Worm (Caenorhabditis elegans): ENCODE results near the gene BE10.5.
A peak's percentile ranks its signal among the peaks of the same experiment; 100 is the strongest.

BE10.5 gene

DNA sequence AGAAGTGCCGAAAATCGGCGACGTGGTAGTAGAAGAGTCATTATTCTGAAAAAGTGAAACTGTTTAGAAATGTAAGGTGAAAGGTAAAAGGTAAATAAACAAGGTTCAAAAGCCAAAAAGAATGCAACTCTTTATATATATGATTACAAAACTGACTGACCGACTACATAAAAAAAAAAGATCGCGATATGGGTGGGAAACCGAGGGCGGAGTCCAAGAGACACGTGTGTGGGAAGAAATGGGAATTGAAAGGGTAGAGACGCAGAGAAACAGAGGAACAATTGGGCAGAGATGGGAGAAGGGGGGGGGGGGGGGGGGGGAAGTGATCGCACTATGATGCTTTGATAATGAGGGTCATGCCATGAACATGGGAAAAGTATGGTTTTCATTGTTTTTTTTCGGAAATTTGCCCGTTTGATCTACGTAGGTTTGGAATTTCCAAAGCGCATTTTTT lies 32.3 kb upstream of the BE10.5 start, which contains the start of gene Y37D8A.4:
Gene Y37D8A.4, minus strand, starts transcription at position 51 of the 454 bp plus-strand sequence.
- peak; percentile 0 for TF ChIP-seq T23F11.4 (GFP tag; optimal IDR thresholded peaks at IDR 0.05)
- no peak for TF ChIP-seq sox-4 (tag; optimal IDR thresholded peaks at IDR 0.05)
- no peak for TF ChIP-seq pha-2 (tag; optimal IDR thresholded peaks at IDR 0.05)
- no peak for TF ChIP-seq lim-6 (tag; optimal IDR thresholded peaks at IDR 0.05)
- TF ChIP-seq sdc-2 (tag; optimal IDR thresholded peaks at IDR 0.05): no peak
- TF ChIP-seq elt-2 (tag; optimal IDR thresholded peaks at IDR 0.05): peak; percentile 2
- TF ChIP-seq mec-3 (tag; optimal IDR thresholded peaks at IDR 0.05; ENCODE audit: borderline replicate concordance): no peak

DNA sequence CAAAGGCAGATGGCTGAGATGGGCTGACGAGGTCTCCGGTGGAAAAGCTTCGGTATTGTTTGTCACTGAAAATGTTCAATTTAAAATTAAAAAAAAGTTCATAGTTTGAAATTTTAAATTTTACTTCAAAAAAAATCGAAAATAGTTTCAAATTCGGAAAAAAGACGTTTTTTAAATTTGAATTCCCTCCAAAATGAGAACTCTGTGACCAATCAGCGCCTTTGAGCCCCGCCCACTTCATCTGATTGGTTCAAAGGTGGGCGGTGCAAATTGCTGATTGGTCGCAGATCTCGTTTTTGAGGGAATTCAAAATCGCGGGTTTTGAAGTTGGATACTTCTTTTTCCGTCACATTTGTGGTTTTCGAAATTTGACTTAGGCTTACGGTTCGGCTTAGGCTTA lies 31.7 kb upstream of the BE10.5 start:
- TF ChIP-seq nfya-1 (tag; optimal IDR thresholded peaks at IDR 0.05): peak; percentile 93
- TF ChIP-seq sox-2 (GFP tag; IDR thresholded peaks at IDR 0.05): no peak

DNA sequence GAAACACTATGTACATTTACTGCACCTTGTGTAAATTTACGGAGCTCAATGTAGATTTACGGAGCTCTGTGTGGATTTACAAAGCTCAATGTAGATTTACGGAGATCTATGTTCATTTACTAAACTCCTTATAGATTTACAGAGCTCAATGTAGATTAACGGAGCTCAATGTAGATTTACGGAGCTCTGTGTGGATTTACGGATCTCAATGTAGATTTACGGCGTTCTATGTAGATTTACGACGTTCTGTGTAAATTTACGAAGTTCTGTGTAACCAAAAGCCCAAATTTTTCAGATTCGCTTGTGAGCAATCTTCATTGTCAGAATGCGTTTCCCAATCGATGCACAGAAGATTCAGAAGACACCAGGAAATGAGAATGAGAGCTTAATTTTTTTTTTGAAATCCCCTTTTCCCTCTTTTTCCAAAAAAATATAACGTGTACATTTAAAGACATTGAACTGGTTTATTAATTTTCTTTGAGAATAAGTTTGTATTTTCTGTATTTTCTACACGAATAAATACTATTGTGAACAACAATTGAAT lies 30.2 kb upstream of the BE10.5 start:
- peak; percentile 82 for TF ChIP-seq dve-1 (tag; optimal IDR thresholded peaks at IDR 0.05)
- TF ChIP-seq ceh-31 (tag; optimal IDR thresholded peaks at IDR 0.05): no peak
- TF ChIP-seq ceh-45 (GFP tag; IDR thresholded peaks at IDR 0.05): no peak
- TF ChIP-seq nfya-1 (tag; optimal IDR thresholded peaks at IDR 0.05): no peak
- no peak for TF ChIP-seq mec-3 (tag; optimal IDR thresholded peaks at IDR 0.05; ENCODE audit: borderline replicate concordance)
- TF ChIP-seq npax-4 (tag; optimal IDR thresholded peaks at IDR 0.05): no peak

DNA sequence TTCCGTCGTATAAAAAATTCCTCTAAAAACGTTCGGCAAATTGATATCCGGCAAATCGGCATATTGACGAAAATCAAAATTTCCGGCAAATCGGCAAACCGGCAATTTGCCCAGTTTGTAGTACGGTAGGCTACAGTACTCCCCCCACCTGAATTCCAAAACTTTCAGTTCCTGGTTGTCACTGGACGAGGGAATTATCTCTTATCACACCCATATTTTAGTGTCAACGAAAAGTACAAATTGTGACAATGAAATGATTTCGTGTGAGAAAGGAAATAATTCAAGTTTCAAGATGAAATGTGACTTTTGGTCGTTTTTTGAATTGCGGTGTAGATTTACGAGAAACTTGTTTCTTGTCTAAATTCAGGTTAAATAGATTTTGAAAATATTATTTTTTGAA lies 26.5 kb upstream of the BE10.5 start:
- no peak for TF ChIP-seq pha-4 (tag; optimal IDR thresholded peaks at IDR 0.05)
- TF ChIP-seq hlh-8 (tag; optimal IDR thresholded peaks at IDR 0.05): no peak
- TF ChIP-seq ceh-34 (tag; optimal IDR thresholded peaks at IDR 0.05): no peak
- no peak for TF ChIP-seq K02D7.2 (tag; optimal IDR thresholded peaks at IDR 0.05)
- TF ChIP-seq tbx-7 (tag; optimal IDR thresholded peaks at IDR 0.05): no peak
- TF ChIP-seq hlh-15 (tag; optimal IDR thresholded peaks at IDR 0.05): no peak
- no peak for TF ChIP-seq zip-5 (tag; optimal IDR thresholded peaks at IDR 0.05)
- no peak for TF ChIP-seq fax-1 (tag; optimal IDR thresholded peaks at IDR 0.05)
- no peak for TF ChIP-seq F13H6.1 (tag; optimal IDR thresholded peaks at IDR 0.05)
- TF ChIP-seq elt-2 (tag; optimal IDR thresholded peaks at IDR 0.05): no peak
- no peak for TF ChIP-seq fkh-6 (tag; optimal IDR thresholded peaks at IDR 0.05)
- TF ChIP-seq ttx-3 (tag; optimal IDR thresholded peaks at IDR 0.05): no peak
- no peak for TF ChIP-seq dmd-4 (tag; optimal IDR thresholded peaks at IDR 0.05; ENCODE audit: borderline replicate concordance)
- TF ChIP-seq lin-11 (tag; optimal IDR thresholded peaks at IDR 0.05): no peak

DNA sequence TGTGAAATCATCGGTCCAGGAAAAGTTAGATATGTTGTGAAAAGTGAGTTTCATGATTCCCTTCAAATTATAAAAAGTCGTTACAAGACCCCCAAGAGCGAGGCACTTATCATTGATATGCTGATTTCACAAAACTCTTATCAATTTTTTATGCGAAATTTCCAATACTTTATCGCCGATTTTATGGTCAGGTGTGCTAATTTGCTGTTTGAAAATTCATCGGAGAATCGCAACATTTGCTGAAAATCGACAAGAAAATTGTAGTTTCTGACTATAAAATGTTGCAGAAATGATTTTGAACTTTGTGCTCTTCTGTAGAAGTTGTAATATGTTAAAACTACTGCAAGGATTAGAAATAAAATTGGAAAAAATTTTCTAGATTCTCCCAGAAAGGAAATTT lies 25.1 kb upstream of the BE10.5 start:
- TF ChIP-seq ceh-6 (GFP tag; optimal IDR thresholded peaks at IDR 0.05): no peak
- no peak for TF ChIP-seq rnt-1 (tag; optimal IDR thresholded peaks at IDR 0.05)
- no peak for TF ChIP-seq ceh-9 (tag; optimal IDR thresholded peaks at IDR 0.05)

DNA sequence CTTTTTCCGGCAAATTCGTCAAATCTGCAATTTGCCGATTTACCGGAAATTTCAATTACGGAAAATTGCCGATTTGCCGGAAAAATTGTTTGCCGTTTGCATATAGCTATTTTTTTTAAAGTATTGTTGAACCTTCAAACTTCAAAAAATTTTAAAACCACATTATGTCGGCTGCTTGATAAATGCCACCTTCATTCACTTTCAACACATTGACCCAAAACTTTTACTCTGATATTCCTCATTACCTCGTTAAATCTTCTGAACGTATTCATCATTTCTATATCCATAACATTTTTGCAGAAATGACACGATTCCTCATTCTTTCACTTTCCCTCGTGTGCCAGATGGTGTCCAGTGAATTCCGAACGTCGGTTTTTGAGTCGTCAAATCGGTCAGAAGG lies 22.5 kb upstream of the BE10.5 start, which contains the start of gene Y37D8A.3:
Gene Y37D8A.3, plus strand, starts transcription at position 301 of the 400 bp plus-strand sequence.
- TF ChIP-seq pha-4 (tag; optimal IDR thresholded peaks at IDR 0.05): no peak
- no peak for TF ChIP-seq T23F11.4 (GFP tag; optimal IDR thresholded peaks at IDR 0.05)
- TF ChIP-seq ceh-22 (tag; optimal IDR thresholded peaks at IDR 0.05): no peak
- no peak for TF ChIP-seq ttx-3 (tag; optimal IDR thresholded peaks at IDR 0.05)
- TF ChIP-seq odd-2 (tag; optimal IDR thresholded peaks at IDR 0.05): no peak
- TF ChIP-seq nhr-11 (tag; optimal IDR thresholded peaks at IDR 0.05): no peak
- TF ChIP-seq pat-9 (tag; optimal IDR thresholded peaks at IDR 0.05): no peak
- TF ChIP-seq fkh-10 (GFP tag; optimal IDR thresholded peaks at IDR 0.05): no peak
- no peak for TF ChIP-seq elt-4 (tag; optimal IDR thresholded peaks at IDR 0.05)
- TF ChIP-seq rnt-1 (tag; optimal IDR thresholded peaks at IDR 0.05): no peak
- TF ChIP-seq hlh-6 (tag; optimal IDR thresholded peaks at IDR 0.05): no peak
- no peak for TF ChIP-seq ama-1 (optimal IDR thresholded peaks at IDR 0.05)
- no peak for TF ChIP-seq eyg-1 (tag; optimal IDR thresholded peaks at IDR 0.05)
- no peak for TF ChIP-seq K02D7.2 (tag; optimal IDR thresholded peaks at IDR 0.05)
- TF ChIP-seq tbx-7 (tag; optimal IDR thresholded peaks at IDR 0.05): no peak
- no peak for TF ChIP-seq ceh-2 (tag; optimal IDR thresholded peaks at IDR 0.05)
- no peak for TF ChIP-seq unc-55 (GFP tag; optimal IDR thresholded peaks at IDR 0.05)
- no peak for TF ChIP-seq pha-2 (tag; optimal IDR thresholded peaks at IDR 0.05)
- TF ChIP-seq ceh-31 (tag; optimal IDR thresholded peaks at IDR 0.05): no peak
